Fruit fly (Drosophila melanogaster) whole organism, embryonic: Measurements from ENCODE around the gene CG7272.

ENCODE experiments used
- Adf1 ChIP-seq: fragments of 200-800 bp; sonication (Bioruptor generic); IDR thresholded peaks from 2 replicates; pipeline ENCODE4 v1.3.6; 2022; ENCODE audit warnings: missing biosample characterization, missing genetic modification characterization
- Antp ChIP-seq: fragments of 200-800 bp; sonication (Bioruptor generic); optimal IDR thresholded peaks from 3 replicates; lab custom pipeline; 2016; ENCODE audit warnings: missing biosample characterization, missing genetic modification characterization
- CG10209 ChIP-seq: fragments of 200-800 bp; sonication (Bioruptor generic); optimal IDR thresholded peaks from 3 replicates; lab custom pipeline; 2017; ENCODE audit warnings: missing biosample characterization, mild to moderate bottlenecking, missing genetic modification characterization, missing genetic modification reagents
- CG10462 ChIP-seq: fragments of 200-800 bp; sonication (Bioruptor generic); optimal IDR thresholded peaks from 2 replicates; lab custom pipeline; 2016; ENCODE audit warnings: missing biosample characterization, missing genetic modification characterization
- CG10565 ChIP-seq: fragments of 200-800 bp; sonication (Bioruptor generic); optimal IDR thresholded peaks from 3 replicates; lab custom pipeline; 2016; ENCODE audit warnings: missing biosample characterization, mild to moderate bottlenecking, missing genetic modification characterization
- CG10654 ChIP-seq: fragments of 200-800 bp; sonication (Bioruptor generic); optimal IDR thresholded peaks from 2 replicates; lab custom pipeline; 2016; ENCODE audit warnings: missing biosample characterization, missing genetic modification characterization
- CG11093 ChIP-seq: fragments of 200-800 bp; sonication (Bioruptor generic); IDR thresholded peaks from 3 replicates; pipeline ENCODE4 v1.3.6; 2022; ENCODE audit warnings: missing biosample characterization, missing genetic modification characterization
- CG12744 ChIP-seq: fragments of 200-800 bp; sonication (Bioruptor generic); optimal IDR thresholded peaks from 2 replicates; lab custom pipeline; 2016; ENCODE audit warnings: missing biosample characterization, missing genetic modification characterization
- CG12942 ChIP-seq: fragments of 200-800 bp; sonication (Bioruptor generic); optimal IDR thresholded peaks from 3 replicates; lab custom pipeline; 2016; ENCODE audit warnings: missing biosample characterization, missing genetic modification characterization
- CG13894 ChIP-seq: fragments of 200-800 bp; sonication (Bioruptor generic); optimal IDR thresholded peaks from 3 replicates; lab custom pipeline; 2018; ENCODE audit warnings: missing biosample characterization, mild to moderate bottlenecking, missing genetic modification characterization, moderate library complexity
- CG14441 ChIP-seq: fragments of 200-800 bp; sonication (Bioruptor generic); IDR thresholded peaks from 2 replicates; pipeline ENCODE4 v1.3.6; 2022; ENCODE audit warnings: missing biosample characterization, missing genetic modification characterization
- CG14667 ChIP-seq: fragments of 200-800 bp; sonication (Bioruptor generic); IDR thresholded peaks from 2 replicates; pipeline ENCODE4 v1.3.6; 2022; ENCODE audit warnings: missing biosample characterization, missing genetic modification characterization
- CG17359 ChIP-seq: fragments of 200-800 bp; sonication (Bioruptor generic); optimal IDR thresholded peaks from 3 replicates; lab custom pipeline; 2018; ENCODE audit warnings: missing biosample characterization, mild to moderate bottlenecking, missing genetic modification characterization, moderate library complexity
- CG18619 ChIP-seq: fragments of 200-800 bp; sonication (Bioruptor generic); optimal IDR thresholded peaks from 3 replicates; lab custom pipeline; 2017; ENCODE audit warnings: missing biosample characterization, mild to moderate bottlenecking, missing genetic modification characterization
- CG2678 ChIP-seq: fragments of 200-800 bp; sonication (Bioruptor generic); optimal IDR thresholded peaks from 3 replicates; lab custom pipeline; 2019; ENCODE audit warnings: missing biosample characterization, mild to moderate bottlenecking, missing genetic modification characterization, moderate library complexity
- CG31388 ChIP-seq: fragments of 200-800 bp; sonication (Bioruptor generic); optimal IDR thresholded peaks from 2 replicates; lab custom pipeline; 2016; ENCODE audit warnings: missing biosample characterization, missing genetic modification characterization
- CG32767 ChIP-seq: fragments of 200-800 bp; sonication (Bioruptor generic); IDR thresholded peaks from 2 replicates; pipeline ENCODE4 v1.3.6; 2022; ENCODE audit warnings: missing biosample characterization, missing genetic modification characterization
- CG6791 ChIP-seq: fragments of 200-800 bp; sonication (Bioruptor generic); IDR thresholded peaks from 3 replicates; pipeline ENCODE4 v1.3.6; 2022; ENCODE audit warnings: missing biosample characterization, missing genetic modification characterization; ENCODE audit not compliant: partially characterized antibody
- CG7556 ChIP-seq: fragments of 200-800 bp; sonication (Bioruptor generic); optimal IDR thresholded peaks from 2 replicates; lab custom pipeline; 2017; ENCODE audit warnings: missing biosample characterization, mild to moderate bottlenecking, missing genetic modification characterization
- CG8281 ChIP-seq: fragments of 200-800 bp; sonication (Bioruptor generic); optimal IDR thresholded peaks from 2 replicates; lab custom pipeline; 2018; ENCODE audit warnings: missing biosample characterization, mild to moderate bottlenecking, missing genetic modification characterization, moderate library complexity
- CG8924 ChIP-seq: fragments of 200-800 bp; optimal IDR thresholded peaks from 3 replicates; lab custom pipeline; 2019; ENCODE audit warnings: missing biosample characterization, mild to moderate bottlenecking, missing genetic modification characterization, moderate library complexity
- CG9797 ChIP-seq: fragments of 200-800 bp; sonication (Bioruptor generic); optimal IDR thresholded peaks from 3 replicates; lab custom pipeline; 2018; ENCODE audit warnings: missing biosample characterization, mild to moderate bottlenecking, missing genetic modification characterization
- D ChIP-seq, 2 experiments: fragments of 200-800 bp in 1 of 2; fragments of >200 bp in 1 of 2; sonication (Bioruptor generic) in 1 of 2; optimal IDR thresholded peaks; 2 replicates in 1 of 2; 3 replicates in 1 of 2; lab custom pipeline; 2017; ENCODE audit warnings: mild to moderate bottlenecking in 1 of 2, missing biosample characterization in 1 of 2, missing genetic modification characterization in 1 of 2, missing genetic modification reagents in 1 of 2
- Deaf1 ChIP-seq: fragments of 200-800 bp; optimal IDR thresholded peaks from 3 replicates; lab custom pipeline; 2019; ENCODE audit warnings: missing biosample characterization, mild to moderate bottlenecking, missing genetic modification characterization, moderate library complexity
- Gsc ChIP-seq: fragments of 200-800 bp; sonication (Bioruptor generic); IDR thresholded peaks from 2 replicates; pipeline ENCODE4 v1.3.6; 2022; ENCODE audit warnings: missing biosample characterization, missing genetic modification characterization
- H2.0 ChIP-seq: fragments of 200-800 bp; sonication (Bioruptor generic); IDR thresholded peaks from 2 replicates; pipeline ENCODE4 v1.3.6; 2022; ENCODE audit warnings: missing biosample characterization, missing genetic modification characterization
- Hand ChIP-seq: fragments of 200-800 bp; sonication (Bioruptor generic); optimal IDR thresholded peaks from 2 replicates; lab custom pipeline; 2017; ENCODE audit warnings: mild to moderate bottlenecking, missing biosample characterization, missing genetic modification reagents, missing genetic modification characterization
- Lhr ChIP-seq: fragments of 200-800 bp; sonication (Bioruptor generic); optimal IDR thresholded peaks from 3 replicates; lab custom pipeline; 2017; ENCODE audit warnings: mild to moderate bottlenecking, missing biosample characterization, missing genetic modification reagents, missing genetic modification characterization
- Ravus ChIP-seq: fragments of 200-800 bp; sonication (Bioruptor generic); IDR thresholded peaks from 2 replicates; pipeline ENCODE4 v1.3.6; 2022; ENCODE audit warnings: missing biosample characterization, missing genetic modification characterization
- Rx ChIP-seq: fragments of 200-800 bp; sonication (Bioruptor generic); IDR thresholded peaks from 2 replicates; pipeline ENCODE4 v1.3.6; 2022; ENCODE audit warnings: missing biosample characterization, missing genetic modification characterization
- YL-1 ChIP-seq: fragments of 200-800 bp; sonication (Bioruptor generic); optimal IDR thresholded peaks from 3 replicates; lab custom pipeline; 2017; ENCODE audit warnings: missing biosample characterization, mild to moderate bottlenecking, missing genetic modification characterization
- amos ChIP-seq: fragments of 200-800 bp; sonication (Bioruptor generic); IDR thresholded peaks from 2 replicates; pipeline ENCODE4 v1.3.6; 2022; ENCODE audit warnings: missing biosample characterization, missing genetic modification characterization; ENCODE audit not compliant: partially characterized antibody
- ap ChIP-seq: fragments of 200-800 bp; sonication (Bioruptor generic); IDR thresholded peaks from 2 replicates; pipeline ENCODE4 v1.3.6; 2022; ENCODE audit warnings: missing biosample characterization, missing genetic modification characterization
- az2 ChIP-seq: fragments of 200-800 bp; sonication (Bioruptor generic); optimal IDR thresholded peaks from 3 replicates; lab custom pipeline; 2016; ENCODE audit warnings: missing biosample characterization, missing genetic modification characterization
- chm ChIP-seq: fragments of 200-800 bp; sonication (Bioruptor generic); IDR thresholded peaks from 2 replicates; pipeline ENCODE4 v1.3.6; 2022; ENCODE audit warnings: missing biosample characterization, missing genetic modification characterization
- crol ChIP-seq: fragments of 200-800 bp; sonication (Bioruptor generic); IDR thresholded peaks from 2 replicates; pipeline ENCODE4 v1.3.6; 2022; ENCODE audit warnings: missing biosample characterization, missing genetic modification characterization
- crp ChIP-seq, 2 experiments: fragments of 200-800 bp; sonication (Bioruptor generic); optimal IDR thresholded peaks; 2 replicates in 1 of 2; 3 replicates in 1 of 2; lab custom pipeline; 2017; ENCODE audit warnings: missing biosample characterization in 2 of 2, missing genetic modification characterization in 2 of 2, mild to moderate bottlenecking in 1 of 2, moderate library complexity in 1 of 2
- dpn ChIP-seq, 2 experiments: fragments of 200-800 bp; sonication (Bioruptor generic); optimal IDR thresholded peaks; 3 replicates each; lab custom pipeline; 2016; ENCODE audit warnings: missing biosample characterization in 2 of 2, missing genetic modification characterization in 2 of 2
- fru ChIP-seq: fragments of >200 bp; optimal IDR thresholded peaks from 2 replicates; lab custom pipeline; 2017
- gcm ChIP-seq: fragments of 200-800 bp; sonication (Bioruptor generic); optimal IDR thresholded peaks from 2 replicates; lab custom pipeline; 2019; ENCODE audit warnings: missing biosample characterization, mild to moderate bottlenecking, missing genetic modification characterization, moderate library complexity
- gsb-n ChIP-seq: fragments of 200-800 bp; sonication (Bioruptor generic); optimal IDR thresholded peaks from 3 replicates; lab custom pipeline; 2018; ENCODE audit warnings: missing biosample characterization, mild to moderate bottlenecking, missing genetic modification characterization
- lab ChIP-seq: fragments of 200-800 bp; sonication (Bioruptor generic); optimal IDR thresholded peaks from 3 replicates; lab custom pipeline; 2017; ENCODE audit warnings: missing biosample characterization, missing genetic modification characterization, mild to moderate bottlenecking, moderate library complexity, missing genetic modification reagents
- org-1 ChIP-seq: fragments of 200-800 bp; sonication (Bioruptor generic); optimal IDR thresholded peaks from 2 replicates; lab custom pipeline; 2017; ENCODE audit warnings: missing biosample characterization, missing genetic modification characterization
- peb ChIP-seq: fragments of 200-800 bp; sonication (Bioruptor generic); IDR thresholded peaks from 2 replicates; pipeline ENCODE4 v1.3.6; 2022; ENCODE audit warnings: missing biosample characterization, missing genetic modification characterization
- phol ChIP-seq: fragments of 200-800 bp; sonication (Bioruptor generic); optimal IDR thresholded peaks from 3 replicates; lab custom pipeline; 2018; ENCODE audit warnings: missing biosample characterization, mild to moderate bottlenecking, missing genetic modification characterization, moderate library complexity
- repo ChIP-seq: fragments of 200-800 bp; sonication (Bioruptor generic); optimal IDR thresholded peaks from 2 replicates; lab custom pipeline; 2016; ENCODE audit warnings: missing biosample characterization, missing genetic modification characterization
- sens ChIP-seq: fragments of 200-800 bp; sonication (Bioruptor generic); peaks from one replicate; lab custom pipeline; 2016; ENCODE audit warnings: missing biosample characterization, missing genetic modification characterization
- sr ChIP-seq: fragments of 200-800 bp; sonication (Bioruptor generic); IDR thresholded peaks from 3 replicates; pipeline ENCODE4 v1.3.6; 2022; ENCODE audit warnings: missing biosample characterization, missing genetic modification characterization
- vvl ChIP-seq: fragments of 200-800 bp; sonication (Bioruptor generic); IDR thresholded peaks from 2 replicates; pipeline ENCODE4 v1.3.6; 2022; ENCODE audit warnings: missing biosample characterization, missing genetic modification characterization
- yki ChIP-seq: fragments of >200 bp; optimal IDR thresholded peaks from 3 replicates; lab custom pipeline; 2018

The CG7272 gene

dm6 chr3L:15537916-15538581 is 37.3 kb downstream of the CG7272 start (continued):
- no peak for TF ChIP-seq yki (lab: Kevin White, UChicago)
- TF ChIP-seq CG12942: peak; percentile 24
- TF ChIP-seq CG6791 (GFP tag; lab: Robert Waterston, UW): no peak
- peak; percentile 49 for TF ChIP-seq CG8281
- 0 out of 3 replicates have a peak, but pooled peaks have one; percentile 43 for TF ChIP-seq CG11093 (GFP tag; lab: Robert Waterston, UW)
- peak; percentile 87 for TF ChIP-seq CG2678
- TF ChIP-seq CG9797 (GFP tag; lab: Kevin White, UChicago): no peak
- TF ChIP-seq fru (lab: Kevin White, UChicago): no peak
- TF ChIP-seq CG10654 (GFP tag; lab: Kevin White, UChicago): peak; percentile 33
- TF ChIP-seq sens (GFP tag; lab: Kevin White, UChicago): peak; percentile 96
- TF ChIP-seq lab: peak; percentile 68
- 0 out of 2 replicates have a peak, but pooled peaks have one; percentile 10 for TF ChIP-seq Rx (GFP tag; lab: Robert Waterston, UW)
- TF ChIP-seq peb (GFP tag; lab: Robert Waterston, UW): no peak
- TF ChIP-seq CG10209 (GFP tag; lab: Kevin White, UChicago): peak; percentile 76
- TF ChIP-seq Deaf1 (tag; lab: Kevin White, UChicago): peak; percentile 31
- no peak for TF ChIP-seq Antp
- peak; percentile 35 for TF ChIP-seq CG10462
- no peak for TF ChIP-seq repo (GFP tag; lab: Kevin White, UChicago)
- TF ChIP-seq Ravus (GFP tag; lab: Robert Waterston, UW): no peak
- TF ChIP-seq CG18619 (GFP tag; lab: Kevin White, UChicago): peak; percentile 66
- peak; percentile 51 for TF ChIP-seq gcm (GFP tag; lab: Kevin White, UChicago)
- TF ChIP-seq ap (GFP tag; lab: Robert Waterston, UW): no peak
- TF ChIP-seq crp (GFP tag; optimal IDR thresholded peaks at IDR 0.05; lab: Kevin White, UChicago): peak in 1 of 2 experiments; percentile 23
- peak; percentile 68 for TF ChIP-seq az2 (GFP tag; lab: Kevin White, UChicago)
- TF ChIP-seq CG13894 (tag; lab: Kevin White, UChicago): no peak
- no peak for TF ChIP-seq Lhr
- TF ChIP-seq Adf1 (GFP tag; lab: Robert Waterston, UW): no peak
- peak; percentile 84 for TF ChIP-seq phol (tag; lab: Kevin White, UChicago)
- TF ChIP-seq YL-1: no peak
- no peak for TF ChIP-seq CG10565 (GFP tag; lab: Kevin White, UChicago)
- no peak for TF ChIP-seq amos (GFP tag; lab: Robert Waterston, UW)
- TF ChIP-seq D (optimal IDR thresholded peaks at IDR 0.05; lab: Kevin White, UChicago): no peak
- peak; percentile 64 for TF ChIP-seq D (GFP tag; optimal IDR thresholded peaks at IDR 0.05; lab: Kevin White, UChicago)
- no peak for TF ChIP-seq CG31388 (GFP tag; lab: Kevin White, UChicago)
- TF ChIP-seq vvl (GFP tag; lab: Robert Waterston, UW): peak; percentile 35
- peak; percentile 64 for TF ChIP-seq gsb-n (tag; lab: Kevin White, UChicago)
- TF ChIP-seq CG17359 (tag; lab: Kevin White, UChicago): peak; percentile 62
- no peak for TF ChIP-seq CG12744 (GFP tag; lab: Kevin White, UChicago)
- TF ChIP-seq CG7556 (GFP tag; lab: Kevin White, UChicago): peak; percentile 82
- peak; percentile 5 for TF ChIP-seq Hand (GFP tag; lab: Kevin White, UChicago)
- no peak for TF ChIP-seq chm
- no peak for TF ChIP-seq CG32767 (GFP tag; lab: Robert Waterston, UW)
- no peak for TF ChIP-seq CG14667 (GFP tag; lab: Robert Waterston, UW)
- no peak for TF ChIP-seq Gsc (GFP tag; lab: Robert Waterston, UW)
- peak; percentile 35 to 36 for TF ChIP-seq dpn (GFP tag; optimal IDR thresholded peaks at IDR 0.05; lab: Kevin White, UChicago)
- no peak for TF ChIP-seq crol (GFP tag; lab: Robert Waterston, UW)
- TF ChIP-seq sr (GFP tag; lab: Robert Waterston, UW): no peak
- peak; percentile 66 for TF ChIP-seq org-1
- TF ChIP-seq H2.0 (GFP tag; lab: Robert Waterston, UW): no peak; the same call in 1 of the 2 replicates
- TF ChIP-seq CG14441 (GFP tag; lab: Robert Waterston, UW): 0 out of 2 replicates have a peak, but pooled peaks have one; percentile 41
- peak; percentile 77 for TF ChIP-seq CG8924 (tag; lab: Kevin White, UChicago)
